Fruit fly (Drosophila melanogaster) whole organism, prepupa: Measurements from ENCODE around the gene GluRIIE.

Experiments
- Blimp-1 ChIP-seq: fragments of 200-800 bp; sonication (Bioruptor generic); optimal IDR thresholded peaks from 3 replicates; lab custom pipeline; 2017; ENCODE audit warnings: missing biosample characterization, missing genetic modification characterization, mild to moderate bottlenecking, moderate library complexity, missing genetic modification reagents
- CG10631 ChIP-seq: fragments of 200-800 bp; sonication (Bioruptor generic); optimal IDR thresholded peaks from 2 replicates; lab custom pipeline; 2016; ENCODE audit warnings: missing biosample characterization, missing genetic modification characterization
- CG10669 ChIP-seq: fragments of 200-800 bp; sonication (Bioruptor generic); optimal IDR thresholded peaks from 3 replicates; lab custom pipeline; 2018; ENCODE audit warnings: missing biosample characterization, mild to moderate bottlenecking, missing genetic modification characterization, moderate library complexity
- CG11902 ChIP-seq: fragments of 200-800 bp; sonication (Bioruptor generic); optimal IDR thresholded peaks from 3 replicates; lab custom pipeline; 2016; ENCODE audit warnings: missing biosample characterization, missing genetic modification characterization
- CG1621 ChIP-seq: fragments of 200-800 bp; sonication (Bioruptor generic); optimal IDR thresholded peaks from 3 replicates; lab custom pipeline; 2018; ENCODE audit warnings: missing biosample characterization, mild to moderate bottlenecking, missing genetic modification characterization
- CG16779 ChIP-seq: fragments of 200-800 bp; sonication (Bioruptor generic); optimal IDR thresholded peaks from 3 replicates; lab custom pipeline; 2017; ENCODE audit warnings: missing biosample characterization, mild to moderate bottlenecking, missing genetic modification characterization
- CG3032 ChIP-seq: fragments of 200-800 bp; optimal IDR thresholded peaks from 2 replicates; lab custom pipeline; 2019; ENCODE audit warnings: missing biosample characterization, mild to moderate bottlenecking, missing genetic modification characterization, moderate library complexity
- CG31627 ChIP-seq: fragments of 200-800 bp; sonication (Bioruptor generic); optimal IDR thresholded peaks from 3 replicates; lab custom pipeline; 2016; ENCODE audit warnings: missing biosample characterization, missing genetic modification characterization
- CG32006 ChIP-seq: fragments of 200-800 bp; sonication (Bioruptor generic); optimal IDR thresholded peaks from 3 replicates; lab custom pipeline; 2017; ENCODE audit warnings: missing biosample characterization, mild to moderate bottlenecking, missing genetic modification characterization
- CG34406 ChIP-seq: fragments of 200-800 bp; sonication (Bioruptor generic); optimal IDR thresholded peaks from 3 replicates; lab custom pipeline; 2016; ENCODE audit warnings: missing biosample characterization, missing genetic modification characterization
- CG3919 ChIP-seq: fragments of 200-800 bp; sonication (Bioruptor generic); optimal IDR thresholded peaks from 3 replicates; lab custom pipeline; 2016; ENCODE audit warnings: missing biosample characterization, missing genetic modification characterization
- CG4318 ChIP-seq: fragments of 200-800 bp; sonication (Bioruptor generic); optimal IDR thresholded peaks from 3 replicates; lab custom pipeline; 2017; ENCODE audit warnings: missing biosample characterization, mild to moderate bottlenecking, missing genetic modification characterization
- CG6276 ChIP-seq: fragments of 200-800 bp; sonication (Bioruptor generic); optimal IDR thresholded peaks from 2 replicates; lab custom pipeline; 2017; ENCODE audit warnings: missing biosample characterization, mild to moderate bottlenecking, missing genetic modification characterization
- CG6792 ChIP-seq: fragments of 200-800 bp; sonication (Bioruptor generic); optimal IDR thresholded peaks from 3 replicates; lab custom pipeline; 2016; ENCODE audit warnings: missing biosample characterization, missing genetic modification characterization
- CG7368 ChIP-seq: fragments of 200-800 bp; sonication (Bioruptor generic); optimal IDR thresholded peaks from 3 replicates; lab custom pipeline; 2016; ENCODE audit warnings: missing biosample characterization, missing genetic modification characterization
- CG8119 ChIP-seq: fragments of 200-800 bp; sonication (Bioruptor generic); IDR thresholded peaks from 3 replicates; pipeline ENCODE4 v1.3.6; 2022; ENCODE audit warnings: missing biosample characterization, missing genetic modification characterization
- CG8319 ChIP-seq: fragments of 200-800 bp; sonication (Bioruptor generic); optimal IDR thresholded peaks from 3 replicates; lab custom pipeline; 2016; ENCODE audit warnings: missing biosample characterization, missing genetic modification characterization
- CG9139 ChIP-seq: fragments of 200-800 bp; sonication (Bioruptor generic); optimal IDR thresholded peaks from 3 replicates; lab custom pipeline; 2017; ENCODE audit warnings: missing biosample characterization, mild to moderate bottlenecking, missing genetic modification characterization
- Eip75B ChIP-seq: fragments of 200-800 bp; sonication (Bioruptor generic); optimal IDR thresholded peaks from 3 replicates; lab custom pipeline; 2016; ENCODE audit warnings: missing biosample characterization, missing genetic modification characterization
- Eip78C ChIP-seq: fragments of 200-800 bp; sonication (Bioruptor generic); peaks from one replicate; lab custom pipeline; 2016; ENCODE audit warnings: missing biosample characterization, missing genetic modification characterization
- Eip93F ChIP-seq: fragments of 200-800 bp; sonication (Bioruptor generic); optimal IDR thresholded peaks from 2 replicates; lab custom pipeline; 2016; ENCODE audit warnings: missing biosample characterization, mild to moderate bottlenecking, missing genetic modification characterization
- Gug ChIP-seq: fragments of 200-800 bp; sonication (Bioruptor generic); IDR thresholded peaks from 2 replicates; pipeline ENCODE4 v1.3.6; 2022; ENCODE audit warnings: missing biosample characterization, missing genetic modification characterization
- Hr38 ChIP-seq: sonication (Bioruptor generic); optimal IDR thresholded peaks from 2 replicates; lab custom pipeline; 2016; ENCODE audit warnings: missing biosample characterization, missing genetic modification characterization
- Hr4 ChIP-seq: fragments of 200-800 bp; sonication (Bioruptor generic); optimal IDR thresholded peaks from 3 replicates; lab custom pipeline; 2016; ENCODE audit warnings: missing biosample characterization, missing genetic modification characterization
- Met ChIP-seq: fragments of 200-800 bp; sonication (Bioruptor generic); optimal IDR thresholded peaks from 3 replicates; lab custom pipeline; 2016; ENCODE audit warnings: missing biosample characterization, missing genetic modification characterization
- OdsH ChIP-seq: fragments of 200-800 bp; sonication (Bioruptor generic); optimal IDR thresholded peaks from 3 replicates; lab custom pipeline; 2016; ENCODE audit warnings: missing biosample characterization, missing genetic modification characterization
- Smox ChIP-seq: fragments of 200-800 bp; sonication (Bioruptor generic); optimal IDR thresholded peaks from 3 replicates; lab custom pipeline; 2016; ENCODE audit warnings: missing biosample characterization, missing genetic modification characterization
- Sox102F ChIP-seq: fragments of 200-800 bp; sonication (Bioruptor generic); optimal IDR thresholded peaks from 2 replicates; lab custom pipeline; 2016; ENCODE audit warnings: missing biosample characterization, mild to moderate bottlenecking, missing genetic modification characterization
- Sox14 ChIP-seq: fragments of 200-800 bp; sonication (Bioruptor generic); optimal IDR thresholded peaks from 3 replicates; lab custom pipeline; 2016; ENCODE audit warnings: missing biosample characterization, missing genetic modification characterization
- achi ChIP-seq: fragments of 200-800 bp; sonication (Bioruptor generic); optimal IDR thresholded peaks from 3 replicates; lab custom pipeline; 2016; ENCODE audit warnings: missing biosample characterization, missing genetic modification characterization
- cyc ChIP-seq: fragments of 200-800 bp; sonication (Bioruptor generic); optimal IDR thresholded peaks from 3 replicates; lab custom pipeline; 2016; ENCODE audit warnings: missing biosample characterization, missing genetic modification characterization
- dsx ChIP-seq: fragments of 200-800 bp; optimal IDR thresholded peaks from 3 replicates; lab custom pipeline; 2019; ENCODE audit warnings: missing biosample characterization, mild to moderate bottlenecking, missing genetic modification characterization, moderate library complexity; ENCODE audit not compliant: poor library complexity, severe bottlenecking
- eg ChIP-seq: fragments of 200-800 bp; sonication (Bioruptor generic); IDR thresholded peaks from 3 replicates; pipeline ENCODE4 v1.3.6; 2022; ENCODE audit warnings: missing biosample characterization, missing genetic modification characterization
- esn ChIP-seq: fragments of 200-800 bp; sonication (Bioruptor generic); optimal IDR thresholded peaks from 2 replicates; lab custom pipeline; 2016; ENCODE audit warnings: missing biosample characterization, mild to moderate bottlenecking, missing genetic modification characterization, moderate library complexity
- fd59A ChIP-seq: fragments of 200-800 bp; sonication (Bioruptor generic); optimal IDR thresholded peaks from 2 replicates; lab custom pipeline; 2017; ENCODE audit warnings: missing biosample characterization, mild to moderate bottlenecking, missing genetic modification characterization, missing genetic modification reagents
- fd85E ChIP-seq: fragments of 200-800 bp; sonication (Bioruptor generic); optimal IDR thresholded peaks from 3 replicates; lab custom pipeline; 2016; ENCODE audit warnings: missing biosample characterization, missing genetic modification characterization
- fkh ChIP-seq: fragments of 200-800 bp; sonication (Bioruptor generic); optimal IDR thresholded peaks from 3 replicates; lab custom pipeline; 2017; ENCODE audit warnings: missing biosample characterization, mild to moderate bottlenecking, missing genetic modification characterization, moderate library complexity
- lz ChIP-seq: fragments of 200-800 bp; sonication (Bioruptor generic); optimal IDR thresholded peaks from 3 replicates; lab custom pipeline; 2016; ENCODE audit warnings: missing biosample characterization, missing genetic modification characterization
- net ChIP-seq: fragments of 200-800 bp; sonication (Bioruptor generic); optimal IDR thresholded peaks from 3 replicates; lab custom pipeline; 2016; ENCODE audit warnings: missing biosample characterization, missing genetic modification characterization
- pdm3 ChIP-seq: fragments of 200-800 bp; sonication (Bioruptor generic); optimal IDR thresholded peaks from 3 replicates; lab custom pipeline; 2016; ENCODE audit warnings: missing biosample characterization, missing genetic modification characterization
- salr ChIP-seq, 2 experiments: fragments of 200-800 bp; sonication (Bioruptor generic); optimal IDR thresholded peaks; 3 replicates each; lab custom pipeline; 2016 to 2018; ENCODE audit warnings: missing biosample characterization in 2 of 2, missing genetic modification characterization in 2 of 2, mild to moderate bottlenecking in 1 of 2
- spab ChIP-seq: fragments of 200-800 bp; sonication (Bioruptor generic); optimal IDR thresholded peaks from 2 replicates; lab custom pipeline; 2017; ENCODE audit warnings: missing biosample characterization, mild to moderate bottlenecking, missing genetic modification characterization, missing genetic modification reagents
- ss ChIP-seq, 2 experiments: fragments of 200-800 bp; sonication (Bioruptor generic); optimal IDR thresholded peaks; 2 replicates in 1 of 2; 3 replicates in 1 of 2; lab custom pipeline; 2017 to 2018; ENCODE audit warnings: mild to moderate bottlenecking in 2 of 2, missing biosample characterization in 2 of 2, missing genetic modification characterization in 2 of 2, moderate library complexity in 1 of 2
- svp ChIP-seq: fragments of 200-800 bp; sonication (Bioruptor generic); peaks from one replicate; lab custom pipeline; 2016; ENCODE audit warnings: missing biosample characterization, missing genetic modification characterization
- topi ChIP-seq: fragments of 200-800 bp; sonication (Bioruptor generic); optimal IDR thresholded peaks from 3 replicates; lab custom pipeline; 2016; ENCODE audit warnings: missing biosample characterization, missing genetic modification characterization

GluRIIE gene

dm6 chr3R:20595145-20595812, 53.2 kb downstream of the GluRIIE start (continued):
- TF ChIP-seq CG10631: no peak
- no peak for TF ChIP-seq CG9139 (GFP tag; lab: Kevin White, UChicago)
- TF ChIP-seq fd59A (GFP tag; lab: Kevin White, UChicago): no peak
- no peak for TF ChIP-seq eg (GFP tag; lab: Robert Waterston, UW)
- TF ChIP-seq Blimp-1 (GFP tag; lab: Kevin White, UChicago): no peak
- TF ChIP-seq CG32006 (GFP tag; lab: Kevin White, UChicago): peak; percentile 27
- TF ChIP-seq, all 60 proteins: peak for 4

dm6 chr3R:20594194-20595144, 54.0 kb downstream of the GluRIIE start:
- TF ChIP-seq CG31627 (GFP tag; lab: Kevin White, UChicago) (peak; percentile 42), Hr38 (GFP tag; lab: Kevin White, UChicago) (no peak), CG1621 (tag; lab: Kevin White, UChicago) (peak; percentile 65), CG8119 (peak; percentile 94), Met (GFP tag; lab: Kevin White, UChicago) (peak; percentile 65), Hr4 (GFP tag; lab: Kevin White, UChicago) (peak; percentile 63), CG3919 (GFP tag; lab: Kevin White, UChicago) (peak; percentile 91), Sox14 (GFP tag; lab: Kevin White, UChicago) (peak; percentile 78), lz (peak; percentile 68), CG34406 (GFP tag; lab: Kevin White, UChicago) (peak; percentile 93), CG10631 (peak; percentile 95), pdm3 (GFP tag; lab: Kevin White, UChicago) (peak; percentile 68), Eip78C (GFP tag; lab: Kevin White, UChicago) (peak; percentile 98), dsx (GFP tag; lab: Kevin White, UChicago) (peak; percentile 93), eg (GFP tag; lab: Robert Waterston, UW) (peak; percentile 75), Eip93F (GFP tag; lab: Kevin White, UChicago) (peak; percentile 67), CG9139 (GFP tag; lab: Kevin White, UChicago) (peak; percentile 88), CG10669 (GFP tag; lab: Kevin White, UChicago) (peak; percentile 85), achi (GFP tag; lab: Kevin White, UChicago) (peak; percentile 90), fkh (GFP tag; lab: Kevin White, UChicago) (peak; percentile 73), fd85E (GFP tag; lab: Kevin White, UChicago) (peak; percentile 69), CG3032 (tag; lab: Kevin White, UChicago) (peak; percentile 94), topi (GFP tag; lab: Kevin White, UChicago) (peak; percentile 77), net (GFP tag; lab: Kevin White, UChicago) (peak; percentile 81), CG6276 (GFP tag; lab: Kevin White, UChicago) (peak; percentile 69), ss (GFP tag; optimal IDR thresholded peaks at IDR 0.05; lab: Kevin White, UChicago) (peak; percentile 92 to 94), CG7368 (GFP tag; lab: Kevin White, UChicago) (peak; percentile 78), CG32006 (GFP tag; lab: Kevin White, UChicago) (peak; percentile 91), CG16779 (tag; lab: Kevin White, UChicago) (peak; percentile 89), salr (GFP tag; optimal IDR thresholded peaks at IDR 0.05; lab: Kevin White, UChicago) (peak; percentile 35 to 91), fd59A (GFP tag; lab: Kevin White, UChicago) (peak; percentile 80), esn (peak; percentile 86), Eip75B (GFP tag; lab: Kevin White, UChicago) (peak; percentile 72), Gug (peak; percentile 74), OdsH (GFP tag; lab: Kevin White, UChicago) (peak; percentile 89), cyc (GFP tag; lab: Kevin White, UChicago) (peak; percentile 74), CG8319 (GFP tag; lab: Kevin White, UChicago) (peak; percentile 59), CG11902 (GFP tag; lab: Kevin White, UChicago) (peak; percentile 73), Sox102F (GFP tag; lab: Kevin White, UChicago) (peak; percentile 65), CG6792 (GFP tag; lab: Kevin White, UChicago) (peak; percentile 88), Smox (GFP tag; lab: Kevin White, UChicago) (peak; percentile 68), spab (peak; percentile 92), CG4318 (GFP tag; lab: Kevin White, UChicago) (peak; percentile 82), svp (GFP tag; lab: Kevin White, UChicago) (peak; percentile 85), Blimp-1 (GFP tag; lab: Kevin White, UChicago) (peak; percentile 90)
